Fruit fly (Drosophila melanogaster) whole organism, prepupa: ENCODE data around the gene smp-30.

Source experiments
- CG9139 ChIP-seq: fragments of 200-800 bp; sonication (Bioruptor generic); optimal IDR thresholded peaks from 3 replicates; lab custom pipeline; 2017; ENCODE audit warnings: missing biosample characterization, mild to moderate bottlenecking, missing genetic modification characterization
- Ets21C ChIP-seq: fragments of 200-800 bp; sonication (Bioruptor generic); optimal IDR thresholded peaks from 3 replicates; lab custom pipeline; 2016; ENCODE audit warnings: missing biosample characterization, missing genetic modification characterization
- topi ChIP-seq: fragments of 200-800 bp; sonication (Bioruptor generic); optimal IDR thresholded peaks from 3 replicates; lab custom pipeline; 2016; ENCODE audit warnings: missing biosample characterization, missing genetic modification characterization

- TF ChIP-seq CG9139 (GFP tag; lab: Kevin White, UChicago) (no peak), Ets21C (GFP tag; lab: Kevin White, UChicago) (no peak), topi (GFP tag; lab: Kevin White, UChicago) (no peak)
Observed at dm6 chr3R:14739501-14740252, 11.4 kb downstream of the smp-30 start.
